Fruit fly (Drosophila melanogaster) whole organism, embryonic: ENCODE measurements around the gene CG45049.

Experiments
- Atf6 ChIP-seq: fragments of 200-800 bp; sonication (Bioruptor generic); IDR thresholded peaks from 2 replicates; pipeline ENCODE4 v1.3.6; 2022; ENCODE audit warnings: missing biosample characterization, missing genetic modification characterization
- Bgb ChIP-seq: fragments of 200-800 bp; sonication (Bioruptor generic); IDR thresholded peaks from 2 replicates; pipeline ENCODE4 v1.3.6; 2022; ENCODE audit warnings: missing biosample characterization, missing genetic modification characterization; ENCODE audit not compliant: partially characterized antibody
- CG1024 ChIP-seq: fragments of 200-800 bp; sonication (Bioruptor generic); IDR thresholded peaks from 2 replicates; pipeline ENCODE4 v1.3.6; 2022; ENCODE audit warnings: missing biosample characterization, missing genetic modification characterization
- CG11696 ChIP-seq: fragments of 200-800 bp; sonication (Bioruptor generic); IDR thresholded peaks from 2 replicates; pipeline ENCODE4 v1.3.6; 2022; ENCODE audit warnings: missing biosample characterization, missing genetic modification characterization
- CG13296 ChIP-seq: fragments of 200-800 bp; sonication (Bioruptor generic); optimal IDR thresholded peaks from 3 replicates; lab custom pipeline; 2018; ENCODE audit warnings: missing biosample characterization, mild to moderate bottlenecking, missing genetic modification characterization
- CG1603 ChIP-seq: fragments of 200-800 bp; sonication (Bioruptor generic); optimal IDR thresholded peaks from 2 replicates; lab custom pipeline; 2019; ENCODE audit warnings: missing biosample characterization, mild to moderate bottlenecking, missing genetic modification characterization, moderate library complexity
- CG17912 ChIP-seq: fragments of 200-800 bp; sonication (Bioruptor generic); optimal IDR thresholded peaks from 2 replicates; lab custom pipeline; 2018; ENCODE audit warnings: missing biosample characterization, mild to moderate bottlenecking, missing genetic modification characterization
- CG18262 ChIP-seq: fragments of 200-800 bp; optimal IDR thresholded peaks from 3 replicates; lab custom pipeline; 2019; ENCODE audit warnings: missing biosample characterization, mild to moderate bottlenecking, missing genetic modification characterization, moderate library complexity
- CG18619 ChIP-seq: fragments of 200-800 bp; sonication (Bioruptor generic); optimal IDR thresholded peaks from 3 replicates; lab custom pipeline; 2017; ENCODE audit warnings: missing biosample characterization, mild to moderate bottlenecking, missing genetic modification characterization
- CG18764 ChIP-seq: fragments of 200-800 bp; sonication (Bioruptor generic); optimal IDR thresholded peaks from 3 replicates; lab custom pipeline; 2016; ENCODE audit warnings: missing biosample characterization, missing genetic modification characterization
- CG31365 ChIP-seq: fragments of 200-800 bp; sonication (Bioruptor generic); optimal IDR thresholded peaks from 2 replicates; lab custom pipeline; 2018; ENCODE audit warnings: missing biosample characterization, mild to moderate bottlenecking, missing genetic modification characterization
- CG34224 ChIP-seq: fragments of 200-800 bp; sonication (Bioruptor generic); IDR thresholded peaks from 3 replicates; pipeline ENCODE4 v1.3.6; 2022; ENCODE audit warnings: missing biosample characterization, missing genetic modification characterization; ENCODE audit not compliant: partially characterized antibody
- CG4854 ChIP-seq: fragments of 200-800 bp; sonication (Bioruptor generic); optimal IDR thresholded peaks from 2 replicates; lab custom pipeline; 2016; ENCODE audit warnings: missing biosample characterization, missing genetic modification characterization, inconsistent platforms
- CG5180 ChIP-seq: fragments of 200-800 bp; sonication (Bioruptor generic); optimal IDR thresholded peaks from 3 replicates; lab custom pipeline; 2017; ENCODE audit warnings: missing biosample characterization, missing genetic modification characterization, mild to moderate bottlenecking, moderate library complexity, missing genetic modification reagents
- CG7271 ChIP-seq: fragments of 200-800 bp; sonication (Bioruptor generic); optimal IDR thresholded peaks from 2 replicates; lab custom pipeline; 2018; ENCODE audit warnings: missing biosample characterization, mild to moderate bottlenecking, missing genetic modification characterization, moderate library complexity
- CG8388 ChIP-seq: fragments of 200-800 bp; sonication (Bioruptor generic); optimal IDR thresholded peaks from 2 replicates; lab custom pipeline; 2019; ENCODE audit warnings: missing biosample characterization, mild to moderate bottlenecking, missing genetic modification characterization, moderate library complexity
- D19A ChIP-seq: fragments of 200-800 bp; optimal IDR thresholded peaks from 3 replicates; lab custom pipeline; 2019; ENCODE audit warnings: missing biosample characterization, mild to moderate bottlenecking, missing genetic modification characterization, moderate library complexity
- Dp ChIP-seq: fragments of 200-800 bp; sonication (Bioruptor generic); optimal IDR thresholded peaks from 2 replicates; lab custom pipeline; 2018; ENCODE audit warnings: missing biosample characterization, mild to moderate bottlenecking, missing genetic modification characterization, moderate library complexity
- Hey ChIP-seq: fragments of 200-800 bp; sonication (Bioruptor generic); optimal IDR thresholded peaks from 3 replicates; lab custom pipeline; 2018; ENCODE audit warnings: missing biosample characterization, mild to moderate bottlenecking, missing genetic modification characterization
- NK7.1 ChIP-seq: fragments of 200-800 bp; sonication (Bioruptor generic); optimal IDR thresholded peaks from 3 replicates; lab custom pipeline; 2016; ENCODE audit warnings: missing biosample characterization, missing genetic modification characterization
- Trl ChIP-seq, 3 experiments: fragments of >200 bp in 2 of 3; fragments of 200-800 bp in 1 of 3; sonication (Bioruptor generic) in 1 of 3; optimal IDR thresholded peaks; 2 replicates in 1 of 3; 3 replicates in 2 of 3; lab custom pipeline; 2016 to 2017; ENCODE audit warnings: missing biosample characterization in 1 of 3, missing genetic modification characterization in 1 of 3
- cad ChIP-seq: fragments of >200 bp; optimal IDR thresholded peaks from 2 replicates; lab custom pipeline; 2017; ENCODE audit warnings: missing biosample characterization, missing genetic modification characterization
- caup ChIP-seq: fragments of 200-800 bp; sonication (Bioruptor generic); optimal IDR thresholded peaks from 3 replicates; lab custom pipeline; 2017; ENCODE audit warnings: missing biosample characterization, mild to moderate bottlenecking, missing genetic modification characterization, moderate library complexity; ENCODE audit not compliant: severe bottlenecking
- cg ChIP-seq: fragments of 200-800 bp; sonication (Bioruptor generic); optimal IDR thresholded peaks from 3 replicates; lab custom pipeline; 2019; ENCODE audit warnings: missing biosample characterization, mild to moderate bottlenecking, missing genetic modification characterization, moderate library complexity
- ci ChIP-seq: fragments of 200-800 bp; sonication (Bioruptor generic); IDR thresholded peaks from 3 replicates; pipeline ENCODE4 v1.3.6; 2022; ENCODE audit warnings: missing biosample characterization, missing genetic modification characterization
- cwo ChIP-seq: fragments of 200-800 bp; sonication (Bioruptor generic); optimal IDR thresholded peaks from 3 replicates; lab custom pipeline; 2017; ENCODE audit warnings: missing biosample characterization, missing genetic modification characterization, mild to moderate bottlenecking, moderate library complexity, missing genetic modification reagents
- dmrt11E ChIP-seq: fragments of 200-800 bp; sonication (Bioruptor generic); optimal IDR thresholded peaks from 3 replicates; lab custom pipeline; 2018; ENCODE audit warnings: missing biosample characterization, mild to moderate bottlenecking, missing genetic modification characterization, moderate library complexity
- dpn ChIP-seq, 2 experiments: fragments of 200-800 bp; sonication (Bioruptor generic); optimal IDR thresholded peaks; 3 replicates each; lab custom pipeline; 2016; ENCODE audit warnings: missing biosample characterization in 2 of 2, missing genetic modification characterization in 2 of 2
- eyg ChIP-seq: fragments of 200-800 bp; sonication (Bioruptor generic); optimal IDR thresholded peaks from 3 replicates; lab custom pipeline; 2016; ENCODE audit warnings: missing biosample characterization, missing genetic modification characterization
- ftz-f1 ChIP-seq: fragments of 200-800 bp; sonication (Bioruptor generic); optimal IDR thresholded peaks from 2 replicates; lab custom pipeline; 2016; ENCODE audit warnings: missing biosample characterization, missing genetic modification characterization
- kah ChIP-seq: fragments of 200-800 bp; sonication (Bioruptor generic); optimal IDR thresholded peaks from 2 replicates; lab custom pipeline; 2018; ENCODE audit warnings: missing biosample characterization, mild to moderate bottlenecking, missing genetic modification characterization
- klu ChIP-seq: fragments of 200-800 bp; sonication (Bioruptor generic); IDR thresholded peaks from 2 replicates; pipeline ENCODE4 v1.3.6; 2022; ENCODE audit warnings: missing biosample characterization, missing genetic modification characterization
- lab ChIP-seq: fragments of 200-800 bp; sonication (Bioruptor generic); optimal IDR thresholded peaks from 3 replicates; lab custom pipeline; 2017; ENCODE audit warnings: missing biosample characterization, missing genetic modification characterization, mild to moderate bottlenecking, moderate library complexity, missing genetic modification reagents
- maf-S ChIP-seq: fragments of 200-800 bp; sonication (Bioruptor generic); optimal IDR thresholded peaks from 2 replicates; lab custom pipeline; 2016; ENCODE audit warnings: missing biosample characterization, missing genetic modification characterization
- pan ChIP-seq, 4 experiments: fragments of >200 bp in 3 of 4; fragments of 200-800 bp in 1 of 4; sonication (Bioruptor generic) in 1 of 4; optimal IDR thresholded peaks in 3 of 4; IDR thresholded peaks in 1 of 4; 2 replicates each; pipeline versions ENCODE4 v1.3.6 to Lab custom; 2017 to 2022; ENCODE audit warnings: missing biosample characterization in 2 of 4, missing genetic modification characterization in 2 of 4, mixed read lengths in 1 of 4
- psq ChIP-seq: fragments of 200-800 bp; sonication (Bioruptor generic); optimal IDR thresholded peaks from 2 replicates; lab custom pipeline; 2017; ENCODE audit warnings: missing biosample characterization, missing genetic modification characterization
- pum ChIP-seq: fragments of 200-800 bp; sonication (Bioruptor generic); optimal IDR thresholded peaks from 2 replicates; lab custom pipeline; 2016; ENCODE audit warnings: missing biosample characterization, missing genetic modification characterization
- row ChIP-seq: fragments of 200-800 bp; sonication (Bioruptor generic); IDR thresholded peaks from 3 replicates; pipeline ENCODE4 v1.3.6; 2022; ENCODE audit warnings: missing biosample characterization, missing genetic modification characterization
- tx ChIP-seq: fragments of 200-800 bp; sonication (Bioruptor generic); optimal IDR thresholded peaks from 2 replicates; lab custom pipeline; 2016; ENCODE audit warnings: missing biosample characterization, missing genetic modification characterization
- vfl ChIP-seq: fragments of 200-800 bp; sonication (Bioruptor generic); optimal IDR thresholded peaks from 2 replicates; lab custom pipeline; 2016; ENCODE audit warnings: missing biosample characterization, missing genetic modification characterization
- wek ChIP-seq: fragments of 200-800 bp; sonication (Bioruptor generic); optimal IDR thresholded peaks from 3 replicates; lab custom pipeline; 2018; ENCODE audit warnings: missing biosample characterization, mild to moderate bottlenecking, missing genetic modification characterization, moderate library complexity

Gene CG45049

DNA sequence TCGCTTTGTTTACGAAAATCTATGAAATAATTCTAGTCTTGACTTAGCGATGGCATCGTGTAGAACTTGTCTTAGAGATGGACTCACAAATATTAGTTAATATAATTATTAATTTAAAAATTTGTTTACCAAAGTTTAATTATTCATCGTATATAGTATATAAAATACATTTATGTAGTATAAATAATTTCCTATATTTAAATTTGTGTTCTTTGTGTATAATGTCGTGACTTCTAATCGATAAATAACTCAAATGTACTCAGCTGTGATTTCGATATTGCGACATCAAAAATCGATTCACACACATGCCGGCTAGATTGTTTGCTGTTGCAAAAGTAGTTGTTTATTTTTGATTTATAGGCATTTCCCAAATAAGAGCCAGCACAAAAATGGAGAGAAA lies 36.5 kb upstream of the CG45049 start, which contains the start of the genes wfs1 and Nup133 (continued):
- TF ChIP-seq ftz-f1 (GFP tag; lab: Kevin White, UChicago) (no peak), Bgb (GFP tag; lab: Robert Waterston, UW) (peak; percentile 75), eyg (no peak), wek (GFP tag; lab: Kevin White, UChicago) (no peak), CG18619 (GFP tag; lab: Kevin White, UChicago) (peak; percentile 49), CG5180 (GFP tag; lab: Kevin White, UChicago) (no peak), Hey (tag; lab: Kevin White, UChicago) (no peak), CG34224 (GFP tag; lab: Robert Waterston, UW) (peak; percentile 91), CG4854 (no peak), klu (peak; percentile 19; the same call in 1 of the 2 replicates), vfl (GFP tag; lab: Kevin White, UChicago) (no peak), pan (optimal IDR thresholded peaks at IDR 0.05; lab: Kevin White, UChicago) (no peak), pan (GFP tag; optimal IDR thresholded peaks at IDR 0.05 in 1 of 2, IDR thresholded peaks at IDR 0.05 in 1 of 2) (peak in 1 of 2 experiments; percentile 70), CG18262 (tag; lab: Kevin White, UChicago) (peak; percentile 89), dpn (GFP tag; optimal IDR thresholded peaks at IDR 0.05; lab: Kevin White, UChicago) (peak in 1 of 2 experiments; percentile 75), D19A (tag; lab: Kevin White, UChicago) (no peak), CG17912 (GFP tag; lab: Kevin White, UChicago) (no peak), Atf6 (GFP tag; lab: Robert Waterston, UW) (peak; percentile 67), tx (GFP tag; lab: Kevin White, UChicago) (no peak), psq (GFP tag; lab: Kevin White, UChicago) (peak; percentile 19), kah (GFP tag; lab: Kevin White, UChicago) (peak; percentile 30), pum (GFP tag; lab: Kevin White, UChicago) (no peak), NK7.1 (GFP tag; lab: Kevin White, UChicago) (no peak), lab (no peak), CG31365 (tag; lab: Kevin White, UChicago) (no peak), CG18764 (peak; percentile 64), ci (GFP tag; lab: Robert Waterston, UW) (0 out of 3 replicates have a peak, but pooled peaks have one; percentile 16), dmrt11E (peak; percentile 87), cwo (GFP tag; lab: Kevin White, UChicago) (no peak), CG1024 (GFP tag; lab: Robert Waterston, UW) (no peak; the same call in 1 of the 2 replicates), Dp (GFP tag; lab: Kevin White, UChicago) (peak; percentile 35)

DNA sequence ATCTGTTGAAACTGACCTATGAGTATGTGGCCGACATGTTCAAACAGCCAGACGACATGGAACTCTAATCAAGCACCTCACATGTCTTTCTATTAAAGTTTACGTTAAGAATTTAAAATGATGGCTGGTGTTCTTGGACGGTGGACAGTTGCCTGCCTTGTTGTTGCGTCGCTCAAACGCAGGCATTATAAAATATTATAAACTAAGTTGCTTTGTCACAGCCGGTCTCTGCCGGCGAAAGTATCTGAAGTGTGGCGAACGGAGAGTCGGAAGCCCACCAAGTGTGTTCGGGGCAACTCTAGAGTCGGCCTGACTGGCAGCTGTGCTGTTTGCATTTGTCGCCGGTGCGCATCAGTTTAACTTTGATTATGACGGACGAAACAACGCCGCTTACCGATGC lies 32.1 kb upstream of the CG45049 start, which contains the start of gene cd:
Gene cd, plus strand, starts transcription at position 301 of the 400 bp plus-strand sequence.
- TF ChIP-seq CG1603 (tag; lab: Kevin White, UChicago) (no peak), maf-S (no peak), lab (no peak), CG11696 (GFP tag; lab: Robert Waterston, UW) (no peak), caup (GFP tag; lab: Kevin White, UChicago) (no peak), cad (no peak), CG13296 (GFP tag; lab: Kevin White, UChicago) (no peak), row (GFP tag; lab: Robert Waterston, UW) (no peak), Trl (optimal IDR thresholded peaks at IDR 0.05; lab: Kevin White, UChicago) (no peak), Trl (GFP tag; optimal IDR thresholded peaks at IDR 0.05; lab: Kevin White, UChicago) (no peak), CG7271 (no peak), pan (optimal IDR thresholded peaks at IDR 0.05; lab: Kevin White, UChicago) (no peak), pan (GFP tag; optimal IDR thresholded peaks at IDR 0.05 in 1 of 2, IDR thresholded peaks at IDR 0.05 in 1 of 2) (no peak), CG8388 (no peak), cg (GFP tag; lab: Kevin White, UChicago) (no peak)
